Worm (Caenorhabditis elegans): Measurements from ENCODE around the gene C08B11.9.

C08B11.9 gene

ce11 chrII:8012071-8013031 is 25.6 kb downstream of the C08B11.9 start, which contains the start of gene DH11.2:
DH11.2 (plus strand) TSS chrII:8012816.
- TF ChIP-seq T23F11.4 (GFP tag; optimal IDR thresholded peaks at IDR 0.05) (no peak), lim-6 (tag; optimal IDR thresholded peaks at IDR 0.05) (no peak), hlh-8 (tag; optimal IDR thresholded peaks at IDR 0.05) (no peak), pqm-1 (tag; optimal IDR thresholded peaks at IDR 0.05) (no peak), pag-3 (tag; optimal IDR thresholded peaks at IDR 0.05; ENCODE audit: borderline replicate concordance) (no peak), eyg-1 (tag; optimal IDR thresholded peaks at IDR 0.05) (no peak), ceh-45 (GFP tag; IDR thresholded peaks at IDR 0.05) (no peak), pha-2 (tag; optimal IDR thresholded peaks at IDR 0.05) (no peak), ceh-22 (tag; optimal IDR thresholded peaks at IDR 0.05) (no peak), fax-1 (tag; optimal IDR thresholded peaks at IDR 0.05) (no peak), dve-1 (tag; optimal IDR thresholded peaks at IDR 0.05) (no peak), Y22D7AL.16 (tag; optimal IDR thresholded peaks at IDR 0.05) (no peak), ceh-18 (tag; optimal IDR thresholded peaks at IDR 0.05) (no peak), unc-3 (GFP tag; conservative IDR thresholded peaks at IDR 0.05) (no peak), unc-3 (tag; optimal IDR thresholded peaks at IDR 0.05) (no peak), ahr-1 (tag; optimal IDR thresholded peaks at IDR 0.05) (no peak), npax-4 (tag; optimal IDR thresholded peaks at IDR 0.05) (no peak)

ce11 chrII:8008334-8008733 is 29.6 kb downstream of the C08B11.9 start, which contains the start of gene glna-2:
glna-2 (plus strand) TSS chrII:8008634.
- TF ChIP-seq ama-1 (optimal IDR thresholded peaks at IDR 0.05) (no peak), pat-9 (tag; optimal IDR thresholded peaks at IDR 0.05) (no peak)

- TF ChIP-seq sox-2 (GFP tag; IDR thresholded peaks at IDR 0.05), result no peak
- no peak for TF ChIP-seq sdc-2 (tag; optimal IDR thresholded peaks at IDR 0.05)
- no peak for TF ChIP-seq ceh-48 (tag; optimal IDR thresholded peaks at IDR 0.05)
- no peak for TF ChIP-seq unc-42 (tag; optimal IDR thresholded peaks at IDR 0.05)
- TF ChIP-seq tbx-2 (tag; optimal IDR thresholded peaks at IDR 0.05), result no peak
- TF ChIP-seq zip-5 (tag; optimal IDR thresholded peaks at IDR 0.05), result no peak
- TF ChIP-seq fkh-10 (GFP tag; optimal IDR thresholded peaks at IDR 0.05), result no peak
- no peak for TF ChIP-seq ahr-1 (tag; optimal IDR thresholded peaks at IDR 0.05)
- no peak for TF ChIP-seq ceh-9 (tag; optimal IDR thresholded peaks at IDR 0.05)
- TF ChIP-seq ceh-31 (tag; optimal IDR thresholded peaks at IDR 0.05), result no peak
- TF ChIP-seq pha-4 (tag; optimal IDR thresholded peaks at IDR 0.05), result no peak
- TF ChIP-seq ttx-3 (tag; optimal IDR thresholded peaks at IDR 0.05), result no peak
- TF ChIP-seq pqm-1 (tag; optimal IDR thresholded peaks at IDR 0.05), result no peak
- TF ChIP-seq ztf-16 (tag; optimal IDR thresholded peaks at IDR 0.05), result no peak
- TF ChIP-seq lim-6 (tag; optimal IDR thresholded peaks at IDR 0.05), result no peak
- TF ChIP-seq tbx-7 (tag; optimal IDR thresholded peaks at IDR 0.05), result no peak
- no peak for TF ChIP-seq ceh-30 (tag; optimal IDR thresholded peaks at IDR 0.05)
- no peak for TF ChIP-seq nhr-232 (tag; optimal IDR thresholded peaks at IDR 0.05)
- no peak for TF ChIP-seq ref-2 (tag; optimal IDR thresholded peaks at IDR 0.05)
Observed at ce11 chrII:8006962-8007361, 31.0 kb downstream of the C08B11.9 start.

- TF ChIP-seq hlh-6 (tag; optimal IDR thresholded peaks at IDR 0.05), result no peak
- no peak for TF ChIP-seq C08G9.2 (tag; optimal IDR thresholded peaks at IDR 0.05)
- no peak for TF ChIP-seq ceh-45 (GFP tag; IDR thresholded peaks at IDR 0.05)
- no peak for TF ChIP-seq T23F11.4 (GFP tag; optimal IDR thresholded peaks at IDR 0.05)
- no peak for TF ChIP-seq ref-2 (tag; optimal IDR thresholded peaks at IDR 0.05)
- no peak for TF ChIP-seq hlh-15 (tag; optimal IDR thresholded peaks at IDR 0.05)
- TF ChIP-seq eyg-1 (tag; optimal IDR thresholded peaks at IDR 0.05), result no peak
- no peak for TF ChIP-seq nhr-232 (tag; optimal IDR thresholded peaks at IDR 0.05)
- no peak for TF ChIP-seq nhr-11 (tag; optimal IDR thresholded peaks at IDR 0.05)
- no peak for TF ChIP-seq pqm-1 (tag; optimal IDR thresholded peaks at IDR 0.05)
- TF ChIP-seq unc-55 (GFP tag; optimal IDR thresholded peaks at IDR 0.05), result no peak
- TF ChIP-seq ceh-30 (tag; optimal IDR thresholded peaks at IDR 0.05), result no peak
- no peak for TF ChIP-seq ceh-14 (tag; optimal IDR thresholded peaks at IDR 0.05)
- TF ChIP-seq elt-2 (tag; optimal IDR thresholded peaks at IDR 0.05), result no peak
- no peak for TF ChIP-seq nfya-1 (tag; optimal IDR thresholded peaks at IDR 0.05)
- no peak for TF ChIP-seq zip-5 (tag; optimal IDR thresholded peaks at IDR 0.05)
- TF ChIP-seq unc-3 (GFP tag; conservative IDR thresholded peaks at IDR 0.05), result no peak
- TF ChIP-seq unc-3 (tag; optimal IDR thresholded peaks at IDR 0.05), result no peak
- TF ChIP-seq npax-4 (tag; optimal IDR thresholded peaks at IDR 0.05), result no peak
- TF ChIP-seq K09A11.1 (tag; optimal IDR thresholded peaks at IDR 0.05; ENCODE audit: insufficient read depth), result no peak
Observed at ce11 chrII:8004752-8005151, 33.2 kb downstream of the C08B11.9 start.
